Fruit fly (Drosophila melanogaster) whole organism, embryonic: ENCODE data around the gene CG34409.

Source experiments
- Ada2b ChIP-seq: fragments of 200-800 bp; sonication (Bioruptor generic); IDR thresholded peaks from 2 replicates; pipeline ENCODE4 v1.3.6; 2022; ENCODE audit warnings: missing biosample characterization, missing genetic modification characterization
- CG12071 ChIP-seq: fragments of 200-800 bp; sonication (Bioruptor generic); optimal IDR thresholded peaks from 3 replicates; lab custom pipeline; 2018; ENCODE audit warnings: missing biosample characterization, mild to moderate bottlenecking, missing genetic modification characterization
- CG12155 ChIP-seq: fragments of 200-800 bp; sonication (Bioruptor generic); optimal IDR thresholded peaks from 3 replicates; lab custom pipeline; 2016; ENCODE audit warnings: missing biosample characterization, missing genetic modification characterization
- CG12659 ChIP-seq: fragments of 200-800 bp; sonication (Bioruptor generic); optimal IDR thresholded peaks from 3 replicates; lab custom pipeline; 2017; ENCODE audit warnings: mild to moderate bottlenecking, missing biosample characterization, missing genetic modification reagents, missing genetic modification characterization
- CG13775 ChIP-seq: fragments of 200-800 bp; sonication (Bioruptor generic); optimal IDR thresholded peaks from 3 replicates; lab custom pipeline; 2017; ENCODE audit warnings: missing biosample characterization, mild to moderate bottlenecking, missing genetic modification characterization
- CG16779 ChIP-seq: fragments of 200-800 bp; sonication (Bioruptor generic); IDR thresholded peaks from 2 replicates; pipeline ENCODE4 v1.3.6; 2022; ENCODE audit warnings: missing biosample characterization, missing genetic modification characterization
- CG17385 ChIP-seq: fragments of 200-800 bp; sonication (Bioruptor generic); optimal IDR thresholded peaks from 3 replicates; lab custom pipeline; 2018; ENCODE audit warnings: missing biosample characterization, mild to moderate bottlenecking, missing genetic modification characterization
- CG17829 ChIP-seq: fragments of 200-800 bp; optimal IDR thresholded peaks from 2 replicates; lab custom pipeline; 2019; ENCODE audit warnings: missing biosample characterization, mild to moderate bottlenecking, missing genetic modification characterization, moderate library complexity
- CG1832 ChIP-seq: fragments of 200-800 bp; sonication (Bioruptor generic); optimal IDR thresholded peaks from 2 replicates; lab custom pipeline; 2017; ENCODE audit warnings: missing biosample characterization, mild to moderate bottlenecking, missing genetic modification characterization, inconsistent platforms
- CG18619 ChIP-seq: fragments of 200-800 bp; sonication (Bioruptor generic); optimal IDR thresholded peaks from 3 replicates; lab custom pipeline; 2017; ENCODE audit warnings: missing biosample characterization, mild to moderate bottlenecking, missing genetic modification characterization
- CG2199 ChIP-seq: fragments of 200-800 bp; sonication (Bioruptor generic); IDR thresholded peaks from 3 replicates; pipeline ENCODE4 v1.3.6; 2022; ENCODE audit warnings: missing biosample characterization, missing genetic modification characterization
- CG2889 ChIP-seq: fragments of 200-800 bp; sonication (Bioruptor generic); IDR thresholded peaks from 3 replicates; pipeline ENCODE4 v1.3.6; 2022; ENCODE audit warnings: missing biosample characterization, missing genetic modification characterization
- CG4617 ChIP-seq: fragments of 200-800 bp; sonication (Bioruptor generic); optimal IDR thresholded peaks from 3 replicates; lab custom pipeline; 2016; ENCODE audit warnings: missing biosample characterization, missing genetic modification characterization, borderline replicate concordance
- CG5953 ChIP-seq: fragments of 200-800 bp; sonication (Bioruptor generic); IDR thresholded peaks from 2 replicates; pipeline ENCODE4 v1.3.6; 2022; ENCODE audit warnings: missing biosample characterization, missing genetic modification characterization
- CG6683 ChIP-seq: fragments of 200-800 bp; sonication (Bioruptor generic); optimal IDR thresholded peaks from 2 replicates; lab custom pipeline; 2017; ENCODE audit warnings: missing biosample characterization, mild to moderate bottlenecking, missing genetic modification characterization, missing genetic modification reagents
- CG7556 ChIP-seq: fragments of 200-800 bp; sonication (Bioruptor generic); optimal IDR thresholded peaks from 2 replicates; lab custom pipeline; 2017; ENCODE audit warnings: missing biosample characterization, mild to moderate bottlenecking, missing genetic modification characterization
- CG8478 ChIP-seq: fragments of >200 bp; optimal IDR thresholded peaks from 2 replicates; lab custom pipeline; 2018
- CHES-1-like ChIP-seq: fragments of 200-800 bp; sonication (Bioruptor generic); optimal IDR thresholded peaks from 2 replicates; lab custom pipeline; 2016; ENCODE audit warnings: missing biosample characterization, missing genetic modification characterization
- Dek ChIP-seq: fragments of 200-800 bp; sonication (Bioruptor generic); optimal IDR thresholded peaks from 3 replicates; lab custom pipeline; 2019; ENCODE audit warnings: missing biosample characterization, mild to moderate bottlenecking, missing genetic modification characterization, moderate library complexity
- Drgx ChIP-seq: fragments of 200-800 bp; sonication (Bioruptor generic); IDR thresholded peaks from 2 replicates; pipeline ENCODE4 v1.3.6; 2022; ENCODE audit warnings: missing biosample characterization, missing genetic modification characterization
- Gug ChIP-seq: fragments of 200-800 bp; sonication (Bioruptor generic); IDR thresholded peaks from 4 replicates; pipeline ENCODE4 v1.3.6; 2022; ENCODE audit warnings: missing biosample characterization, missing genetic modification characterization
- HLH3B ChIP-seq: fragments of 200-800 bp; sonication (Bioruptor generic); IDR thresholded peaks from 2 replicates; pipeline ENCODE4 v1.3.6; 2022; ENCODE audit warnings: missing biosample characterization, missing genetic modification characterization
- HmgZ ChIP-seq: fragments of 200-800 bp; sonication (Bioruptor generic); optimal IDR thresholded peaks from 2 replicates; lab custom pipeline; 2018; ENCODE audit warnings: missing biosample characterization, mild to moderate bottlenecking, missing genetic modification characterization
- Hr78 ChIP-seq, 2 experiments: fragments of 200-800 bp in 1 of 2; fragments of >200 bp in 1 of 2; sonication (Bioruptor generic) in 1 of 2; optimal IDR thresholded peaks; 2 replicates each; lab custom pipeline; 2017 to 2019; ENCODE audit warnings: missing biosample characterization in 2 of 2, missing genetic modification characterization in 2 of 2, mild to moderate bottlenecking in 1 of 2, moderate library complexity in 1 of 2
- Med ChIP-seq: fragments of 200-800 bp; sonication (Bioruptor generic); peaks from one replicate; lab custom pipeline; 2016; ENCODE audit warnings: missing biosample characterization, missing genetic modification characterization, mild to moderate bottlenecking, inconsistent platforms, moderate library complexity
- NK7.1 ChIP-seq: fragments of 200-800 bp; sonication (Bioruptor generic); optimal IDR thresholded peaks from 3 replicates; lab custom pipeline; 2016; ENCODE audit warnings: missing biosample characterization, missing genetic modification characterization
- ato ChIP-seq: fragments of 200-800 bp; sonication (Bioruptor generic); IDR thresholded peaks from 2 replicates; pipeline ENCODE4 v1.3.6; 2022; ENCODE audit warnings: missing biosample characterization, missing genetic modification characterization; ENCODE audit not compliant: partially characterized antibody
- chinmo ChIP-seq: fragments of 200-800 bp; sonication (Bioruptor generic); IDR thresholded peaks from 4 replicates; pipeline ENCODE4 v1.3.6; 2022; ENCODE audit warnings: missing biosample characterization, missing genetic modification characterization; ENCODE audit not compliant: partially characterized antibody
- crp ChIP-seq, 2 experiments: fragments of 200-800 bp; sonication (Bioruptor generic); optimal IDR thresholded peaks; 2 replicates in 1 of 2; 3 replicates in 1 of 2; lab custom pipeline; 2017; ENCODE audit warnings: missing biosample characterization in 2 of 2, missing genetic modification characterization in 2 of 2, mild to moderate bottlenecking in 1 of 2, moderate library complexity in 1 of 2
- eve ChIP-seq, 2 experiments: fragments of >200 bp; optimal IDR thresholded peaks; 2 replicates each; lab custom pipeline; 2017; ENCODE audit warnings: missing biosample characterization in 2 of 2, missing genetic modification characterization in 2 of 2
- ewg ChIP-seq: fragments of 200-800 bp; sonication (Bioruptor generic); optimal IDR thresholded peaks from 3 replicates; lab custom pipeline; 2017; ENCODE audit warnings: mild to moderate bottlenecking, missing biosample characterization, missing genetic modification reagents, missing genetic modification characterization
- fd96Cb ChIP-seq: fragments of 200-800 bp; sonication (Bioruptor generic); optimal IDR thresholded peaks from 2 replicates; lab custom pipeline; 2018; ENCODE audit warnings: missing biosample characterization, mild to moderate bottlenecking, missing genetic modification characterization, moderate library complexity
- fru ChIP-seq: fragments of >200 bp; optimal IDR thresholded peaks from 2 replicates; lab custom pipeline; 2017
- gsb ChIP-seq: fragments of 200-800 bp; sonication (Bioruptor generic); IDR thresholded peaks from 2 replicates; pipeline ENCODE4 v1.3.6; 2022; ENCODE audit warnings: missing biosample characterization, missing genetic modification characterization
- hb ChIP-seq: fragments of 200-800 bp; sonication (Bioruptor generic); IDR thresholded peaks from 3 replicates; pipeline ENCODE4 v1.3.6; 2022; ENCODE audit warnings: missing biosample characterization, missing genetic modification characterization; ENCODE audit not compliant: partially characterized antibody
- insv ChIP-seq, 2 experiments: fragments of 200-800 bp; sonication (Bioruptor generic); optimal IDR thresholded peaks; 3 replicates each; lab custom pipeline; 2016 to 2018; ENCODE audit warnings: missing biosample characterization in 2 of 2, missing genetic modification characterization in 2 of 2
- mld ChIP-seq: fragments of 200-800 bp; sonication (Bioruptor generic); IDR thresholded peaks from 3 replicates; pipeline ENCODE4 v1.3.6; 2022; ENCODE audit warnings: missing biosample characterization, missing genetic modification characterization; ENCODE audit not compliant: partially characterized antibody
- nerfin-1 ChIP-seq: fragments of 200-800 bp; sonication (Bioruptor generic); optimal IDR thresholded peaks from 3 replicates; lab custom pipeline; 2019; ENCODE audit warnings: missing biosample characterization, mild to moderate bottlenecking, missing genetic modification characterization, moderate library complexity
- pan ChIP-seq, 4 experiments: fragments of >200 bp in 3 of 4; fragments of 200-800 bp in 1 of 4; sonication (Bioruptor generic) in 1 of 4; optimal IDR thresholded peaks in 3 of 4; IDR thresholded peaks in 1 of 4; 2 replicates each; pipeline versions ENCODE4 v1.3.6 to Lab custom; 2017 to 2022; ENCODE audit warnings: missing biosample characterization in 2 of 4, missing genetic modification characterization in 2 of 4, mixed read lengths in 1 of 4
- sens ChIP-seq: fragments of 200-800 bp; sonication (Bioruptor generic); peaks from one replicate; lab custom pipeline; 2016; ENCODE audit warnings: missing biosample characterization, missing genetic modification characterization
- sna ChIP-seq: fragments of 200-800 bp; sonication (Bioruptor generic); IDR thresholded peaks from 2 replicates; pipeline ENCODE4 v1.3.6; 2022; ENCODE audit warnings: missing biosample characterization, missing genetic modification characterization; ENCODE audit not compliant: partially characterized antibody
- so ChIP-seq: fragments of 200-800 bp; sonication (Bioruptor generic); IDR thresholded peaks from 3 replicates; pipeline ENCODE4 v1.3.6; 2022; ENCODE audit warnings: missing biosample characterization, missing genetic modification characterization
- tll ChIP-seq, 2 experiments: fragments of 200-800 bp in 1 of 2; fragments of >200 bp in 1 of 2; sonication (Bioruptor generic) in 1 of 2; optimal IDR thresholded peaks; 2 replicates each; lab custom pipeline; 2017 to 2019; ENCODE audit warnings: missing biosample characterization in 2 of 2, missing genetic modification characterization in 2 of 2, mild to moderate bottlenecking in 1 of 2, moderate library complexity in 1 of 2
- tup ChIP-seq: fragments of 200-800 bp; sonication (Bioruptor generic); optimal IDR thresholded peaks from 2 replicates; lab custom pipeline; 2016; ENCODE audit warnings: missing biosample characterization, mild to moderate bottlenecking, missing genetic modification characterization, moderate library complexity
- twi ChIP-seq: fragments of 200-800 bp; optimal IDR thresholded peaks from 2 replicates; lab custom pipeline; 2019; ENCODE audit warnings: missing biosample characterization, mild to moderate bottlenecking, missing genetic modification characterization, moderate library complexity

The CG34409 gene

dm6 chr3R:9739793-9740192 is 6.4 kb downstream of the CG34409 start, which contains the start of gene side-VII (continued):
- TF ChIP-seq chinmo (GFP tag; lab: Robert Waterston, UW): 0 out of 4 replicates have a peak, but pooled peaks have one; percentile 45
- no peak for TF ChIP-seq HmgZ
- TF ChIP-seq eve (GFP tag; optimal IDR thresholded peaks at IDR 0.05; lab: Kevin White, UChicago): no peak
- no peak for TF ChIP-seq CG18619
- no peak for TF ChIP-seq CG4617 (GFP tag; lab: Kevin White, UChicago)
- no peak for TF ChIP-seq ato (GFP tag; lab: Robert Waterston, UW)
- 0 out of 2 replicates have a peak, but pooled peaks have one; percentile 28 for TF ChIP-seq HLH3B
- TF ChIP-seq CG1832 (GFP tag; lab: Kevin White, UChicago): no peak
- no peak for TF ChIP-seq tll (GFP tag; optimal IDR thresholded peaks at IDR 0.05; lab: Kevin White, UChicago)
- no peak for TF ChIP-seq CG12155 (GFP tag; lab: Kevin White, UChicago)
- TF ChIP-seq mld: 0 out of 3 replicates have a peak, but pooled peaks have one; percentile 4
- TF ChIP-seq CG16779 (GFP tag; lab: Robert Waterston, UW): no peak
- no peak for TF ChIP-seq fru (lab: Kevin White, UChicago)
- no peak for TF ChIP-seq CG12659
- TF ChIP-seq NK7.1: no peak
- TF ChIP-seq CG6683 (GFP tag; lab: Kevin White, UChicago): no peak
- TF ChIP-seq CG17385 (GFP tag; lab: Kevin White, UChicago): no peak
- TF ChIP-seq sna (GFP tag; lab: Robert Waterston, UW): 0 out of 2 replicates have a peak, but pooled peaks have one; percentile 13
- TF ChIP-seq pan (optimal IDR thresholded peaks at IDR 0.05; lab: Kevin White, UChicago): no peak
- no peak for TF ChIP-seq pan (GFP tag; optimal IDR thresholded peaks at IDR 0.05 in 1 of 2, IDR thresholded peaks at IDR 0.05 in 1 of 2)
- no peak for TF ChIP-seq fd96Cb (tag; lab: Kevin White, UChicago)
- TF ChIP-seq CG13775 (GFP tag; lab: Kevin White, UChicago): no peak
- TF ChIP-seq Ada2b (GFP tag; lab: Robert Waterston, UW): no peak
- no peak for TF ChIP-seq Gug (GFP tag; lab: Robert Waterston, UW)
- TF ChIP-seq CHES-1-like (GFP tag; lab: Kevin White, UChicago): no peak
- TF ChIP-seq CG5953: no peak
- peak in 1 of 2 experiments; percentile 29 for TF ChIP-seq Hr78 (GFP tag; optimal IDR thresholded peaks at IDR 0.05; lab: Kevin White, UChicago)
- no peak for TF ChIP-seq crp (GFP tag; optimal IDR thresholded peaks at IDR 0.05; lab: Kevin White, UChicago)
- TF ChIP-seq nerfin-1 (tag; lab: Kevin White, UChicago): peak; percentile 96

- TF ChIP-seq sens (GFP tag; lab: Kevin White, UChicago): peak; percentile 26
- no peak for TF ChIP-seq hb (GFP tag; lab: Robert Waterston, UW)
- TF ChIP-seq Med (GFP tag; lab: Kevin White, UChicago): peak; percentile 58
- TF ChIP-seq, all 482 proteins: peak for 2
Measured at dm6 chr3R:9735151-9735550, 11.0 kb downstream of the CG34409 start.

dm6 chr3R:9733150-9733549 is 13.0 kb downstream of the CG34409 start, which contains the start of gene alphaTub85E:
TSS of gene alphaTub85E (minus strand) at chr3R:9733250.
- TF ChIP-seq CG2199 (GFP tag; lab: Robert Waterston, UW): 0 out of 3 replicates have a peak, but pooled peaks have one; percentile 45
- TF ChIP-seq eve (GFP tag; optimal IDR thresholded peaks at IDR 0.05; lab: Kevin White, UChicago): no peak
- no peak for TF ChIP-seq gsb
- TF ChIP-seq Med (GFP tag; lab: Kevin White, UChicago): peak; percentile 50
- TF ChIP-seq twi (tag; lab: Kevin White, UChicago): peak; percentile 20

- TF ChIP-seq Gug (GFP tag; lab: Robert Waterston, UW): no peak
- TF ChIP-seq CG7556: no peak
- TF ChIP-seq CG8478 (lab: Kevin White, UChicago): no peak
- no peak for TF ChIP-seq insv (GFP tag; optimal IDR thresholded peaks at IDR 0.05; lab: Kevin White, UChicago)
- TF ChIP-seq tup (GFP tag; lab: Kevin White, UChicago): no peak
- no peak for TF ChIP-seq CG4617 (GFP tag; lab: Kevin White, UChicago)
- no peak for TF ChIP-seq CG18619
- no peak for TF ChIP-seq CG12071 (GFP tag; lab: Kevin White, UChicago)
- TF ChIP-seq so: no peak
- no peak for TF ChIP-seq Dek (tag; lab: Kevin White, UChicago)
- TF ChIP-seq Drgx (GFP tag; lab: Robert Waterston, UW): no peak
- TF ChIP-seq ewg (GFP tag; lab: Kevin White, UChicago): peak; percentile 88
- TF ChIP-seq CG17829 (tag; lab: Kevin White, UChicago): no peak
- TF ChIP-seq CG2889 (GFP tag; lab: Robert Waterston, UW): no peak
Measured at dm6 chr3R:9730784-9731183, 15.4 kb downstream of the CG34409 start, which contains the start of gene FoxP. TSS of gene FoxP (minus strand) at chr3R:9730872.
